Fruit fly (Drosophila melanogaster) Kc167 (cell line): ENCODE results near the gene yrt.

Experiments
- Myc ChIP-seq: fragments of >200 bp; optimal IDR thresholded peaks from 2 replicates; lab custom pipeline; 2017; ENCODE audit warnings: missing external identifiers
- Sin3A ChIP-seq: fragments of >200 bp; optimal IDR thresholded peaks from 2 replicates; lab custom pipeline; 2018; ENCODE audit warnings: missing external identifiers
- psq ChIP-seq: fragments of >200 bp; optimal IDR thresholded peaks from 2 replicates; lab custom pipeline; 2017; ENCODE audit warnings: missing external identifiers
- ttk ChIP-seq: sonication (Bioruptor generic); optimal IDR thresholded peaks from 2 replicates; lab custom pipeline; 2017; ENCODE audit warnings: missing external identifiers

- TF ChIP-seq Myc, result no peak
- TF ChIP-seq Sin3A (lab: Kevin White, UChicago), result no peak
- TF ChIP-seq psq, result no peak
- TF ChIP-seq ttk, result no peak
Observed at dm6 chr3R:13388160-13388870, 46.5 kb downstream of the yrt start, which contains the start of gene CG9799.
